Fruit fly (Drosophila melanogaster) whole organism: ENCODE measurements around the gene CG7126.

Experiments
- CG8478 ChIP-seq: fragments of >200 bp; optimal IDR thresholded peaks from 2 replicates; lab custom pipeline; 2018; ENCODE audit warnings: inconsistent platforms
- Dll ChIP-seq: fragments of >200 bp; optimal IDR thresholded peaks from 2 replicates; lab custom pipeline; 2017
- EcR ChIP-seq, 2 experiments: fragments of >200 bp; optimal IDR thresholded peaks; 2 replicates each; lab custom pipeline; 2017; ENCODE audit warnings: missing biosample characterization in 2 of 2, missing genetic modification characterization in 2 of 2, missing genetic modification reagents in 2 of 2
- pan ChIP-seq: fragments of >200 bp; optimal IDR thresholded peaks from 2 replicates; lab custom pipeline; 2017
- psq ChIP-seq: fragments of >200 bp; optimal IDR thresholded peaks from 2 replicates; lab custom pipeline; 2017

dm6 chr3R:18296084-18296483 lies 6.6 kb downstream of the CG7126 start:
- no peak for TF ChIP-seq CG8478 (lab: Kevin White, UChicago)
- no peak for TF ChIP-seq psq (lab: Kevin White, UChicago)
- TF ChIP-seq pan (lab: Kevin White, UChicago), result no peak
- no peak for TF ChIP-seq EcR (GFP tag; optimal IDR thresholded peaks at IDR 0.05; lab: Kevin White, UChicago)
- TF ChIP-seq Dll (lab: Kevin White, UChicago), result no peak
